Worm (Caenorhabditis elegans) whole organism, midembryonic: ENCODE results near the gene W08A12.2.

ENCODE experiments used
- T22C8.4 ChIP-seq: fragments of 200-800 bp; sonication (Bioruptor generic); IDR thresholded peaks from 2 replicates; pipeline ENCODE4 v1.3.6; 2022; ENCODE audit warnings: missing genetic modification characterization, missing compliant biosample characterization
- cog-1 ChIP-seq: sonication (generic microtip); optimal IDR thresholded peaks from 2 replicates; lab custom pipeline; 2016; ENCODE audit warnings: missing genetic modification characterization, missing compliant biosample characterization
- flt-1 ChIP-seq: fragments of 200-800 bp; sonication (Bioruptor generic); IDR thresholded peaks from 2 replicates; pipeline ENCODE4 v1.3.6; 2022; ENCODE audit warnings: missing genetic modification characterization, missing compliant biosample characterization
- klf-2 ChIP-seq: fragments of 200-800 bp; sonication (Bioruptor generic); conservative IDR thresholded peaks from 2 replicates; pipeline ENCODE4 v1.3.6; 2022; ENCODE audit warnings: missing genetic modification reagents, missing genetic modification characterization, missing compliant biosample characterization
- med-1 ChIP-seq: sonication (generic microtip); optimal IDR thresholded peaks from 2 replicates; lab custom pipeline; 2017; ENCODE audit warnings: missing genetic modification characterization, mild to moderate bottlenecking, missing compliant biosample characterization, antibody characterized with exemption, missing genetic modification reagents; ENCODE audit not compliant: insufficient read depth
- ref-1 ChIP-seq: fragments of 200-800 bp; sonication (Bioruptor generic); conservative IDR thresholded peaks from 2 replicates; pipeline ENCODE4 v1.3.6; 2022; ENCODE audit warnings: missing genetic modification reagents, missing genetic modification characterization, missing compliant biosample characterization
- tab-1 ChIP-seq: fragments of 200-800 bp; sonication (Bioruptor generic); IDR thresholded peaks from 2 replicates; pipeline ENCODE4 v1.3.6; 2022; ENCODE audit warnings: missing genetic modification characterization, missing compliant biosample characterization
- ztf-23 ChIP-seq: fragments of 200-800 bp; sonication (Bioruptor generic); IDR thresholded peaks from 2 replicates; pipeline ENCODE4 v1.3.6; 2022; ENCODE audit warnings: missing genetic modification reagents, missing genetic modification characterization, missing compliant biosample characterization
- ztf-29 ChIP-seq: fragments of 200-800 bp; sonication (Bioruptor generic); IDR thresholded peaks from 2 replicates; pipeline ENCODE4 v1.3.6; 2022; ENCODE audit warnings: missing genetic modification reagents, missing genetic modification characterization, missing compliant biosample characterization

Gene W08A12.2

DNA sequence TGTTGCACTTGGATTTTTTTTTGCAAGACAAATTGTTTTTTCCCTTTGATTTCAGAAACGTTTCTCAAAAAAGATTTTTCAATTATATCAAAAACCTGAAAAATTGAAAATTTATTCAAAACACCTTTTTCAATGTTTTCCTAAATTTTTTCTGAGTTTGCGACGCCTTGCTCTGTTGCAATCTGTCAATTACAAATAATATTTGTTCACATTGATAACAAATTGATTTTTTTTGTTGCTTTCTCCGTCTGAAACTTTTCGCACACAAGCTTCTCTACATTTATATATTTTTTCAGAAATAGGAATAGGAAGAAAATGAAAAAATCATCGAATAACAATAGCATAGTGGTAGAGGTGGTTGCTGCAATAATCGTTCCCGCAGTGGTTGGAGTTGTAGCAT, 17.2 kb downstream of the W08A12.2 start, which contains the start of gene Y39H10B.2:
Y39H10B.2 (plus strand) TSS at position 301 of the 400 bp plus-strand sequence.
- TF ChIP-seq med-1 (GFP tag; lab: Kevin White, UChicago): no peak
- TF ChIP-seq ztf-23 (GFP tag; lab: Robert Waterston, UW): no peak
- no peak for TF ChIP-seq klf-2
- TF ChIP-seq cog-1 (tag; lab: Kevin White, UChicago): no peak
- TF ChIP-seq ztf-29 (GFP tag; lab: Robert Waterston, UW): no peak
- no peak for TF ChIP-seq flt-1 (GFP tag; lab: Robert Waterston, UW)
- no peak for TF ChIP-seq ref-1 (GFP tag; lab: Robert Waterston, UW)
- no peak for TF ChIP-seq T22C8.4
- TF ChIP-seq tab-1 (GFP tag; lab: Robert Waterston, UW): no peak

ce11 chrV:3666887-3667286, 18.8 kb downstream of the W08A12.2 start, which contains the start of gene str-113:
Gene str-113 (minus strand): TSS chrV:3666987.
- no peak for TF ChIP-seq cog-1 (tag; lab: Kevin White, UChicago)
- no peak for TF ChIP-seq klf-2
- TF ChIP-seq med-1 (GFP tag; lab: Kevin White, UChicago): no peak
- no peak for TF ChIP-seq tab-1 (GFP tag; lab: Robert Waterston, UW)
- TF ChIP-seq ztf-23 (GFP tag; lab: Robert Waterston, UW): no peak
- no peak for TF ChIP-seq ztf-29 (GFP tag; lab: Robert Waterston, UW)
- TF ChIP-seq T22C8.4: no peak
- no peak for TF ChIP-seq flt-1 (GFP tag; lab: Robert Waterston, UW)
- TF ChIP-seq ref-1 (GFP tag; lab: Robert Waterston, UW): no peak

DNA sequence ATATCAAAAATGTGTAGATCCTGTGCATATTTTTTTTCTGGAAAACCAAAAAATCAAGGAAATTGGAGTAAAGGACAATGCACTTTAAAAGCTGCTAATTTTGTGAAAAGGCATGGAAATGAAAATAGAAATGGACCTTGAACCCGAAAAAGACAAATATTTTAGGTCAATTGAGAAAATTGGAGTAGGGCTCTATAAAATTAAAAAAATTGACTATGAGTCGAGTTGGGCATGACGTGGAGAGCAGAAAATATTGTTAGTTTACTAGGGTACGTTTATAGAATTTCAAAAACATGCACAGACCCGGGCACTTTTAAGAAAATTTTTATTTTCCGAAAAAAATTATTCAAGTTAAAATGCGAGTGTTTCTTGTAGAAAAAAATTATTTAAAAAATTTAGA, 26.2 kb downstream of the W08A12.2 start, which contains the start of gene acr-23:
acr-23 (minus strand) TSS at position 101 of the 400 bp plus-strand sequence.
- TF ChIP-seq ref-1 (GFP tag; lab: Robert Waterston, UW): no peak
- TF ChIP-seq T22C8.4: no peak
- TF ChIP-seq klf-2: no peak
- no peak for TF ChIP-seq tab-1 (GFP tag; lab: Robert Waterston, UW)
- no peak for TF ChIP-seq ztf-23 (GFP tag; lab: Robert Waterston, UW)
- TF ChIP-seq flt-1 (GFP tag; lab: Robert Waterston, UW): no peak
- TF ChIP-seq cog-1 (tag; lab: Kevin White, UChicago): no peak
- no peak for TF ChIP-seq ztf-29 (GFP tag; lab: Robert Waterston, UW)
- no peak for TF ChIP-seq med-1 (GFP tag; lab: Kevin White, UChicago)

DNA sequence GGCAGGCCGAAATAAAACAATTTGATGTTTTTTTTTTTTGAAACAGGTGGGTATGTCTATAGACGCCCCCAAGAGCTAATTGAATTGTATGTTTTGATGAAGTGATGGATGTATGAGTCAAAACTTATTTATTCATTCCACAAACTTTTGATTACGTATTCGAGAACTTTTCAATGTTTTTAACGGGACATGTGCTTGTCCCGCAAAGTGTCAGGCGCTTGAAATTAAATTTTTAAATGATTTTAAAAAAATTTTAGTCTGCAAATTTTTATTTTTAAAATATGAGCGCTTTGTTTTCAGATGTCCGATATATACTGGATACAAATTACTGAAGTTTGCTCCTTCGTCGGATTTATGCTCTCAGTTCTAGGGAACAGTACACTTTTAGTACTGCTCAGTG, 36.2 kb downstream of the W08A12.2 start, which contains the start of gene str-114:
str-114 (plus strand) TSS at position 301 of the 400 bp plus-strand sequence.
- TF ChIP-seq med-1 (GFP tag; lab: Kevin White, UChicago): no peak
- no peak for TF ChIP-seq flt-1 (GFP tag; lab: Robert Waterston, UW)
- no peak for TF ChIP-seq klf-2
- no peak for TF ChIP-seq tab-1 (GFP tag; lab: Robert Waterston, UW)
- no peak for TF ChIP-seq ztf-23 (GFP tag; lab: Robert Waterston, UW)
- no peak for TF ChIP-seq T22C8.4
- no peak for TF ChIP-seq ztf-29 (GFP tag; lab: Robert Waterston, UW)
- no peak for TF ChIP-seq ref-1 (GFP tag; lab: Robert Waterston, UW)
- TF ChIP-seq cog-1 (tag; lab: Kevin White, UChicago): no peak

DNA sequence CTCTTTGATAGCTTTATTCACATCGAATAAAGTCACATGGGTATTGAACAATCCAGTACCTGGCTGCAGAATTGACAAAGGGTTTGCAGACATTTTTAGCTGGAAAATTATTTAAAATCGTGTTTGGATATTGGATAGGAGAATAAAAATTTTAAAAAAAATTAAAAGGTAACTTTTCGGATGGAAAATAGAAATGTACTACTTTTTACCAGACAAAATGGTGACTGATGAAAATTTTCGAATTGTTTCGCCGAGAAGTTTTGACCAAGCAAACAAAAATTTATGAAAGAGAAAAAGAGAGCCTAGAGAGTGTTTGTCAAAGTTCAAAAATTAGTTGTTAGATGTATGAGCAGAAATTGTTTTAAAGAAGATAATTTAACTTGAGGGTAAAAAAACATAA, 37.8 kb downstream of the W08A12.2 start, which contains the start of gene F59B1.10:
F59B1.10 (minus strand) TSS at position 101 of the 400 bp plus-strand sequence.
- TF ChIP-seq ref-1 (GFP tag; lab: Robert Waterston, UW): no peak
- no peak for TF ChIP-seq T22C8.4
- TF ChIP-seq flt-1 (GFP tag; lab: Robert Waterston, UW): no peak
- TF ChIP-seq med-1 (GFP tag; lab: Kevin White, UChicago): no peak
- TF ChIP-seq ztf-29 (GFP tag; lab: Robert Waterston, UW): no peak
- no peak for TF ChIP-seq ztf-23 (GFP tag; lab: Robert Waterston, UW)
- TF ChIP-seq cog-1 (tag; lab: Kevin White, UChicago): no peak
- no peak for TF ChIP-seq klf-2
- TF ChIP-seq tab-1 (GFP tag; lab: Robert Waterston, UW): no peak

DNA sequence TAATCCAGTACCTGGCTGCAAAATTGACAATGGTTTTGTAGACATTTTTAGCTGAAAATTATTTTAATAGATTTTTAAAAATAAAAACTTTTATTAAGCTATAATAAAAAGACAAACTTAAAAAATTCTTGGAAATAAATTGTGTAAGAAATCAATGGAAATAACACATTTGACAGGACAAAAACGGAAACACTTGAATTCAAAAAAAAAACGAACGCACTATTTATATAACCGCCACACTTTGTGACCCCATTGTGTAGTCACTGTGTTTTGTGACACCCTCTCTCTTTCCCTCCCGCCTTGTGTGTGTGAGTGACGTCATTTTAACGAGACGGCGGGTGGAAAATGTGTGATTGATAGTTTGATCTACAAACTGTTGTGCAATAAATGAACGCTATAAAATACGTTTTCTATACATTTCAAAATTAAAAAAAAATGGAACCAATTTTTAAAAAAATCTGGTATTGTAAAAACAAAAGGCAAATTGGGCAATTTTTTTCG, 41.4 kb downstream of the W08A12.2 start, which contains the start of gene F59B1.8:
F59B1.8 (minus strand) TSS at position 51 of the 501 bp plus-strand sequence.
- no peak for TF ChIP-seq T22C8.4
- TF ChIP-seq cog-1 (tag; lab: Kevin White, UChicago): no peak
- TF ChIP-seq ztf-29 (GFP tag; lab: Robert Waterston, UW): no peak
- no peak for TF ChIP-seq tab-1 (GFP tag; lab: Robert Waterston, UW)
- TF ChIP-seq ztf-23 (GFP tag; lab: Robert Waterston, UW): no peak
- TF ChIP-seq med-1 (GFP tag; lab: Kevin White, UChicago): no peak
- no peak for TF ChIP-seq flt-1 (GFP tag; lab: Robert Waterston, UW)
- TF ChIP-seq ref-1 (GFP tag; lab: Robert Waterston, UW): no peak
- TF ChIP-seq klf-2: no peak

ce11 chrV:3639873-3640272, 45.8 kb downstream of the W08A12.2 start:
- no peak for TF ChIP-seq tab-1 (GFP tag; lab: Robert Waterston, UW)
- TF ChIP-seq flt-1 (GFP tag; lab: Robert Waterston, UW): no peak
- no peak for TF ChIP-seq klf-2
- TF ChIP-seq ztf-29 (GFP tag; lab: Robert Waterston, UW): no peak

- TF ChIP-seq ztf-23 (GFP tag; lab: Robert Waterston, UW) (no peak), ztf-29 (GFP tag; lab: Robert Waterston, UW) (no peak), cog-1 (tag; lab: Kevin White, UChicago) (no peak), ref-1 (GFP tag; lab: Robert Waterston, UW) (no peak), med-1 (GFP tag; lab: Kevin White, UChicago) (no peak), tab-1 (GFP tag; lab: Robert Waterston, UW) (no peak), flt-1 (GFP tag; lab: Robert Waterston, UW) (no peak), klf-2 (no peak), T22C8.4 (no peak)
Measured at ce11 chrV:3637086-3637485, 48.6 kb downstream of the W08A12.2 start, which contains the start of gene srx-41. Gene srx-41 (minus strand): TSS chrV:3637186.
